Worm (Caenorhabditis elegans): ENCODE results near the gene F41F3.8.
A peak's percentile ranks its signal among the peaks of the same experiment; 100 is the strongest.

The F41F3.8 gene

ce11 chrV:4615802-4616201 is 32.8 kb upstream of the F41F3.8 start, which contains the start of the genes Y61A9LA.10 and F54D11.4 (continued):
- no peak for TF ChIP-seq ceh-82 (tag; optimal IDR thresholded peaks at IDR 0.05)
- TF ChIP-seq nhr-21 (tag; optimal IDR thresholded peaks at IDR 0.05) = no peak
- no peak for TF ChIP-seq mab-5 (tag; optimal IDR thresholded peaks at IDR 0.05)
- TF ChIP-seq unc-55 (GFP tag; optimal IDR thresholded peaks at IDR 0.05) = peak; percentile 64
- no peak for TF ChIP-seq elt-3 (tag; optimal IDR thresholded peaks at IDR 0.05)
- TF ChIP-seq mdl-1 (tag; optimal IDR thresholded peaks at IDR 0.05) = no peak
- peak; percentile 53 for TF ChIP-seq crh-2 (tag; optimal IDR thresholded peaks at IDR 0.05)
- TF ChIP-seq ZK546.5 (tag; optimal IDR thresholded peaks at IDR 0.05) = no peak
- peak; percentile 71 for TF ChIP-seq gmeb-1 (tag; optimal IDR thresholded peaks at IDR 0.05)
- TF ChIP-seq nhr-77 (tag; optimal IDR thresholded peaks at IDR 0.05) = peak; percentile 22
- no peak for TF ChIP-seq elt-1 (tag; optimal IDR thresholded peaks at IDR 0.05)
- peak; percentile 37 for TF ChIP-seq egl-27 (tag; optimal IDR thresholded peaks at IDR 0.05)
- no peak for TF ChIP-seq R02D3.7 (tag; optimal IDR thresholded peaks at IDR 0.05)

- TF ChIP-seq sma-9 (GFP tag; optimal IDR thresholded peaks at IDR 0.05) = no peak
- no peak for TF ChIP-seq sma-9 (tag; optimal IDR thresholded peaks at IDR 0.05)
Observed at ce11 chrV:4617260-4617659, 31.4 kb upstream of the F41F3.8 start, which contains the start of gene sumv-2. TSS of gene sumv-2 (plus strand) at chrV:4617560.

DNA sequence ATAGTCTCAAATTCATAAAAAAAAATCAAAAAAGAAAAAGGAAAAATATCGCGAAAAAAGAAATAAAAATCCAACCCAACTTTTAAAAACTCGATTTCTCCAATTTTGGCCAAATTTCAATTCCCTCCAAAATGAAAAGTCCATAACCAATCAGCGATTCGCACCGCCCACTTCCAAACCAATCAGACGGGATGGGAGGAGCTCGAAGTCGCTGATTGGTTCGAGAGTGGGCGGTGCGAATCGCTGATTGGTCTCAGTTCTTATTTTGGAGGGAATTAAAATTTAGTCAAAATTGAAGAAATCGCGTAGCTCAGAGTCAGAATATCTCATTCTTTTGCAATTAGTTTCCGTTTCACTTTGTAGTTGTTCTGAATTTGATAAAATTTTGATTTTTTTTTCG is 25.1 kb upstream of the F41F3.8 start:
- TF ChIP-seq ama-1 (optimal IDR thresholded peaks at IDR 0.05) (no peak), nhr-11 (tag; optimal IDR thresholded peaks at IDR 0.05) (no peak), crh-2 (tag; optimal IDR thresholded peaks at IDR 0.05) (no peak), lin-39 (tag; optimal IDR thresholded peaks at IDR 0.05) (no peak)

DNA sequence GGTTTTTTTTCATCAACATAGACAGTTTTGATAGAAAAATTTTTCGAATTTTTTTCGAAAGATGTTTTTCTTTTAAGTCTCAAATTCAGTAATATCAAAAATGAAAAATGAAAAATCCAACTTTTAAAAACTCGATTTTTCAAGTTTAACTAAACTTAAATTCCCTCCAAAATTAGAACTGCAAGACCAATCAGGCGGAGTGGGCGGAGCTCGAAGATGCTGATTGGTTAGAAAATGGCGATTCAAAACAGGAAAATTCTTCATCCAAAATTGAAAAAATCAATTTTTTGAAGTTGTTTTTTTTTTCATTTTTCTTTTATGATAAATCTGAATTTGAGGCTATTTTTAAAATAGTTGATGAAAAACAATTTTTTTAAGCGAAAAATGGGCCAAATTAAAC is 23.9 kb upstream of the F41F3.8 start:
- TF ChIP-seq nhr-77 (tag; optimal IDR thresholded peaks at IDR 0.05) = no peak

ce11 chrV:4626344-4626743 is 22.3 kb upstream of the F41F3.8 start:
- TF ChIP-seq lsy-2 (tag; optimal IDR thresholded peaks at IDR 0.05) (no peak), mab-5 (tag; optimal IDR thresholded peaks at IDR 0.05) (no peak), C34F6.9 (tag; optimal IDR thresholded peaks at IDR 0.05) (no peak), alr-1 (tag; optimal IDR thresholded peaks at IDR 0.05) (no peak), dmd-4 (tag; optimal IDR thresholded peaks at IDR 0.05) (no peak), nhr-77 (tag; optimal IDR thresholded peaks at IDR 0.05) (no peak), nhr-25 (tag; optimal IDR thresholded peaks at IDR 0.05) (no peak), nhr-129 (tag; optimal IDR thresholded peaks at IDR 0.05) (no peak), ztf-4 (tag; optimal IDR thresholded peaks at IDR 0.05) (no peak), unc-39 (tag; optimal IDR thresholded peaks at IDR 0.05) (no peak), ztf-1 (GFP tag; conservative IDR thresholded peaks at IDR 0.05) (no peak), Y55F3AM.14 (GFP tag; optimal IDR thresholded peaks at IDR 0.05) (no peak)

ce11 chrV:4628517-4628930 is 20.1 kb upstream of the F41F3.8 start, which contains the start of gene pmt-2:
TSS of gene pmt-2 (plus strand) at chrV:4628580.
- no peak for TF ChIP-seq F13H6.1 (tag; optimal IDR thresholded peaks at IDR 0.05)
- peak; percentile 92 for TF ChIP-seq ceh-16 (tag; optimal IDR thresholded peaks at IDR 0.05)
- peak; percentile 36 for TF ChIP-seq fos-1 (tag; optimal IDR thresholded peaks at IDR 0.05)
- peak; percentile 28 for TF ChIP-seq nhr-21 (tag; optimal IDR thresholded peaks at IDR 0.05)
- TF ChIP-seq egl-27 (tag; optimal IDR thresholded peaks at IDR 0.05) = peak; percentile 45
- TF ChIP-seq blmp-1 (tag; optimal IDR thresholded peaks at IDR 0.05; ENCODE audit: insufficient read depth) = peak; percentile 78
- TF ChIP-seq dmd-4 (tag; optimal IDR thresholded peaks at IDR 0.05) = no peak
- peak; percentile 70 for TF ChIP-seq elt-1 (tag; optimal IDR thresholded peaks at IDR 0.05)
- TF ChIP-seq lsy-2 (tag; optimal IDR thresholded peaks at IDR 0.05) = no peak
- TF ChIP-seq Y55F3AM.14 (GFP tag; optimal IDR thresholded peaks at IDR 0.05) = no peak
- TF ChIP-seq crh-2 (tag; optimal IDR thresholded peaks at IDR 0.05) = peak; percentile 44
- TF ChIP-seq sem-4 (tag; optimal IDR thresholded peaks at IDR 0.05) = no peak
- peak; percentile 61 for TF ChIP-seq nhr-23 (tag; optimal IDR thresholded peaks at IDR 0.05)
- TF ChIP-seq nhr-129 (tag; optimal IDR thresholded peaks at IDR 0.05) = peak; percentile 18
- peak; percentile 59 for TF ChIP-seq nhr-25 (tag; optimal IDR thresholded peaks at IDR 0.05)
- TF ChIP-seq sma-3 (GFP tag; optimal IDR thresholded peaks at IDR 0.05) = peak; percentile 64
- TF ChIP-seq sma-9 (GFP tag; optimal IDR thresholded peaks at IDR 0.05) = no peak
- TF ChIP-seq sma-9 (tag; optimal IDR thresholded peaks at IDR 0.05) = no peak
